Worm (Caenorhabditis elegans) whole organism, L4 larva: ENCODE measurements around the gene T20D4.19.

Source experiments
- F49E8.2 ChIP-seq: sonication (generic microtip); optimal IDR thresholded peaks from 2 replicates; lab custom pipeline; 2016; ENCODE audit warnings: missing compliant biosample characterization, mild to moderate bottlenecking, missing genetic modification characterization, borderline replicate concordance
- T20F7.1 ChIP-seq: fragments of 200-800 bp; sonication (Bioruptor generic); optimal IDR thresholded peaks from 2 replicates; lab custom pipeline; 2018; ENCODE audit warnings: mild to moderate bottlenecking, missing genetic modification characterization, missing compliant biosample characterization
- T26A8.4 ChIP-seq: fragments of 200-800 bp; sonication (Bioruptor generic); IDR thresholded peaks from 2 replicates; pipeline ENCODE4 v1.3.6; 2022; ENCODE audit warnings: missing genetic modification characterization, missing compliant biosample characterization
- Y105C5A.15 ChIP-seq: fragments of 200-800 bp; sonication (Bioruptor generic); IDR thresholded peaks from 2 replicates; pipeline ENCODE4 v1.3.6; 2022; ENCODE audit warnings: missing genetic modification characterization, missing compliant biosample characterization
- aha-1 ChIP-seq: fragments of 150-350 bp; peaks from one replicate; lab custom pipeline; 2014; ENCODE audit warnings: missing biosample characterization, missing genetic modification characterization
- attf-4 ChIP-seq: sonication (generic microtip); optimal IDR thresholded peaks from 3 replicates; lab custom pipeline; 2017; ENCODE audit warnings: missing biosample characterization, missing genetic modification characterization
- ceh-28 ChIP-seq: fragments of 150-350 bp; optimal IDR thresholded peaks from 2 replicates; lab custom pipeline; 2014; ENCODE audit warnings: missing biosample characterization, missing genetic modification reagents, missing genetic modification characterization
- ceh-82 ChIP-seq: sonication (generic microtip); optimal IDR thresholded peaks from 2 replicates; lab custom pipeline; 2017; ENCODE audit warnings: missing biosample characterization, missing genetic modification characterization
- daf-16 ChIP-seq, 3 experiments: sonication (generic microtip); optimal IDR thresholded peaks; 2 replicates each; lab custom pipeline; 2016 to 2017; ENCODE audit warnings: missing genetic modification characterization in 3 of 3, missing genetic modification reagents in 3 of 3, mild to moderate bottlenecking in 2 of 3, missing compliant biosample characterization in 2 of 3, missing biosample characterization in 1 of 3, moderate library complexity in 1 of 3
- daf-19 ChIP-seq: fragments of 200-800 bp; sonication (Bioruptor generic); conservative IDR thresholded peaks from 2 replicates; pipeline ENCODE4 v1.3.6; 2022; ENCODE audit warnings: missing genetic modification characterization, missing compliant biosample characterization
- daf-8 ChIP-seq: fragments of 200-800 bp; sonication (Bioruptor generic); IDR thresholded peaks from 2 replicates; pipeline ENCODE4 v1.3.6; 2022; ENCODE audit warnings: missing genetic modification characterization, missing compliant biosample characterization
- dmd-8 ChIP-seq: fragments of 200-800 bp; sonication (Bioruptor generic); IDR thresholded peaks from 2 replicates; pipeline ENCODE4 v1.3.6; 2022; ENCODE audit warnings: missing genetic modification characterization, missing compliant biosample characterization
- dpl-1 ChIP-seq: fragments of 150-350 bp; optimal IDR thresholded peaks from 2 replicates; lab custom pipeline; 2014; ENCODE audit warnings: missing biosample characterization, missing genetic modification reagents, missing genetic modification characterization
- dve-1 ChIP-seq: sonication (generic microtip); optimal IDR thresholded peaks from 2 replicates; lab custom pipeline; 2017; ENCODE audit warnings: antibody characterized with exemption, mild to moderate bottlenecking, missing genetic modification characterization, missing compliant biosample characterization; ENCODE audit not compliant: insufficient read depth
- fos-1 ChIP-seq: fragments of 150-350 bp; optimal IDR thresholded peaks from 2 replicates; lab custom pipeline; 2014; ENCODE audit warnings: missing biosample characterization, missing genetic modification characterization
- gei-8 ChIP-seq: fragments of 200-800 bp; sonication (Bioruptor generic); optimal IDR thresholded peaks from 2 replicates; lab custom pipeline; 2018; ENCODE audit warnings: mild to moderate bottlenecking, missing genetic modification characterization, missing compliant biosample characterization
- hlh-11 ChIP-seq: fragments of 200-800 bp; sonication (Bioruptor generic); optimal IDR thresholded peaks from 2 replicates; lab custom pipeline; 2018; ENCODE audit warnings: mild to moderate bottlenecking, missing genetic modification characterization, missing compliant biosample characterization
- hlh-30 ChIP-seq: sonication (generic microtip); optimal IDR thresholded peaks from 2 replicates; lab custom pipeline; 2017; ENCODE audit warnings: antibody characterized with exemption, mild to moderate bottlenecking, missing genetic modification characterization, missing compliant biosample characterization; ENCODE audit not compliant: insufficient read depth
- hmg-1.1 ChIP-seq: fragments of 200-800 bp; sonication (Bioruptor generic); IDR thresholded peaks from 2 replicates; pipeline ENCODE4 v1.3.6; 2022; ENCODE audit warnings: missing genetic modification reagents, missing genetic modification characterization, missing compliant biosample characterization
- lin-15B ChIP-seq: fragments of 150-350 bp; sonication (generic microtip); optimal IDR thresholded peaks from 3 replicates; lab custom pipeline; 2014; ENCODE audit warnings: missing biosample characterization, missing genetic modification characterization
- lin-39 ChIP-seq: fragments of 150-350 bp; optimal IDR thresholded peaks from 2 replicates; lab custom pipeline; 2014; ENCODE audit warnings: missing biosample characterization, missing genetic modification reagents, missing genetic modification characterization
- mxl-3 ChIP-seq: fragments of 200-800 bp; sonication (Bioruptor generic); optimal IDR thresholded peaks from 2 replicates; lab custom pipeline; 2018; ENCODE audit warnings: mild to moderate bottlenecking, missing genetic modification characterization, missing compliant biosample characterization
- nhr-10 ChIP-seq: fragments of 150-350 bp; optimal IDR thresholded peaks from 2 replicates; lab custom pipeline; 2014; ENCODE audit warnings: missing biosample characterization, missing genetic modification characterization
- nhr-25 ChIP-seq: sonication (generic microtip); optimal IDR thresholded peaks from 2 replicates; lab custom pipeline; 2017; ENCODE audit warnings: missing genetic modification characterization, mild to moderate bottlenecking, missing compliant biosample characterization, antibody characterized with exemption, moderate library complexity, borderline replicate concordance; ENCODE audit not compliant: insufficient read depth
- nhr-42 ChIP-seq: fragments of 200-800 bp; sonication (Bioruptor generic); IDR thresholded peaks from 2 replicates; pipeline ENCODE4 v1.3.6; 2022; ENCODE audit warnings: missing genetic modification characterization, missing compliant biosample characterization
- nhr-77 ChIP-seq: fragments of 150-350 bp; optimal IDR thresholded peaks from 2 replicates; lab custom pipeline; 2014; ENCODE audit warnings: missing biosample characterization, missing genetic modification characterization
- sdz-12 ChIP-seq: fragments of 200-800 bp; sonication (Bioruptor generic); optimal IDR thresholded peaks from 2 replicates; lab custom pipeline; 2018; ENCODE audit warnings: mild to moderate bottlenecking, missing genetic modification characterization, missing compliant biosample characterization
- set-16 ChIP-seq: fragments of 200-800 bp; sonication (Bioruptor generic); IDR thresholded peaks from 2 replicates; pipeline ENCODE4 v1.3.6; 2022; ENCODE audit warnings: missing genetic modification reagents, missing genetic modification characterization, missing compliant biosample characterization
- tra-1 ChIP-seq: fragments of 200-800 bp; sonication (Bioruptor generic); IDR thresholded peaks from 2 replicates; pipeline ENCODE4 v1.3.6; 2022; ENCODE audit warnings: missing genetic modification reagents, missing genetic modification characterization, missing compliant biosample characterization
- unc-62 ChIP-seq, 3 experiments: fragments of 150-350 bp in 1 of 3; sonication (generic microtip); optimal IDR thresholded peaks in 2 of 3; peaks in 1 of 3; 1 replicate in 1 of 3; 2 replicates in 2 of 3; lab custom pipeline; 2014 to 2017; ENCODE audit warnings: missing biosample characterization in 3 of 3, missing genetic modification characterization in 3 of 3, missing genetic modification reagents in 3 of 3, missing genotype in 1 of 3

The T20D4.19 gene

DNA sequence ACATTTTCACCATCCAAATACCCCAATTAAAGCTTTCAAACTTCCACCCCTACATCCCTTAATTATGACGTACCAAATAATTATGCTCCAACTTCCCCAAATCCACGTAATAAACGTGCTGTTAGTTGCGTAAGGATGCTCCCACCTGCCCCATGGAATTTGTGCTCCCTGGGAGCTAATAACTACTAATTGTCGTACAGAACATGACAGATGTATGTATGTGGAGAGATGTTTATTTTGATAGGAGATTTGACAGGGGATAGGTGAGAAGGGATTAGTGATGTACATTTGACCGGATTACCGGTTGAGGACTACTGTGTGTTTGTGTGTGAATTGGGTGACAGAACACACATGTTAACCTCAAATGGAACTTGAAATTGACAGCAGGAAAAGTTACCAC is 18.4 kb upstream of the T20D4.19 start:
- TF ChIP-seq ceh-82 (tag; lab: Kevin White, UChicago) (no peak), nhr-25 (no peak), hlh-11 (tag; lab: Kevin White, UChicago) (no peak), attf-4 (tag; lab: Kevin White, UChicago) (no peak), daf-8 (GFP tag; lab: Robert Waterston, UW) (no peak), T26A8.4 (no peak), ceh-28 (no peak), fos-1 (tag; lab: Kevin White, UChicago) (no peak), hlh-30 (tag; lab: Kevin White, UChicago) (no peak), dpl-1 (GFP tag; lab: Kevin White, UChicago) (no peak), nhr-42 (GFP tag; lab: Robert Waterston, UW) (no peak), set-16 (GFP tag; lab: Robert Waterston, UW) (no peak), gei-8 (GFP tag; lab: Kevin White, UChicago) (no peak), nhr-77 (tag; lab: Kevin White, UChicago) (no peak), sdz-12 (GFP tag; lab: Kevin White, UChicago) (no peak), mxl-3 (GFP tag; lab: Kevin White, UChicago) (no peak)

DNA sequence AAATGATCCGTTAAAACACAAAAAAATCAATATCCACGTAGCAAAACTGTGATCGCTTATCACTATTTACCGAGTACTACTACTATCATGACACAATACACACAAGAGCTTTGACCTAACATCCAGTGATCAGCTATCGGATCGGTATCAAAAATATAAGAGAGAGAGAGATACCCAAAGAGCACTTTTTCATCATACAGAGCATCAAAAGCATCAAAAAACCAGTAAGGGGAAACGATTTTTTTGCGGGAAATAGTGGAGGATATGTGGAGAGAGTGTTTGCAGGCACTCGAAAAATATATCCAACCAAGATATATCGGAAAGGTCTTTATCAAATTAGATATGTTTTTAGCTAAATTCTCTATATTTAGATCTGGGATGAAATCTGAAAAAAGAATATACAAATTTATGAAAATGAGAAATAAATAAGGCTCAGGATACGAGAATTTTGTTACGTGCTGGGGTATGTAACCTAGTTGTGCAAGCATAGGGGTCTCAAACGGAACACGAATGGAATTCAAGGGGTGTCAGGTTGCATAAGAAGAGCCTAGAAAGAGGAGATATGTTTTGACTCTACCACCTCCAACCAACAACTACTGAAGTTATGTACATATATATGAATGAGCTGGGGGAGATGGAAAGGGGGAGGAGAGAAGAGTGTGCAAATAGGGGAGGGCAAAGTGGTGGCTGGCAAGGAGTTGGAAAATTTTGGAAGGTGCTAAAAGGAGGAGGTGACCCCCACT is 13.8 kb upstream of the T20D4.19 start:
- TF ChIP-seq nhr-10: no peak
- peak in 1 of 2 experiments; percentile 83 for TF ChIP-seq unc-62 (GFP tag; optimal IDR thresholded peaks at IDR 0.05 in 1 of 2; lab: Kevin White, UChicago)
- TF ChIP-seq unc-62 (tag; optimal IDR thresholded peaks at IDR 0.05; lab: Kevin White, UChicago): no peak
- TF ChIP-seq dmd-8 (GFP tag; lab: Robert Waterston, UW): no peak
- TF ChIP-seq T20F7.1 (GFP tag; lab: Kevin White, UChicago): no peak
- no peak for TF ChIP-seq dve-1 (tag; lab: Kevin White, UChicago)

DNA sequence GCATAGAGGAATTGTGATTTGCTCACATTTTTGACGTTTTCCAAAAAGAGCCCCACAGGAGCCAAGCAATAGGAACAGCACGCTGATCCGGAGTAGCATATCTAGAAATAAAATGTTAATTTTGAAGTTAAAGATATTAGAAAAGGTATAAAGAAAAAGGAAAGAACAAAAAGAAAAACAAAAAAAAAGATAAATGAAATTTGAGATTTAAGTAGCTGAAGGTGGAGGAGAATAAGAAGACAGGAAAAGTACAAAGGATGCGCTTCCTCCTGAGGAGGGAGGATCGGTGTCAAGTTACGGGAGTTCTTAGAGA is 13.3 kb upstream of the T20D4.19 start, which contains the start of gene cfz-2:
cfz-2 (minus strand) TSS at position 101 of the 313 bp plus-strand sequence.
- TF ChIP-seq daf-19 (GFP tag; lab: Robert Waterston, UW) (no peak), F49E8.2 (tag; lab: Kevin White, UChicago) (no peak), tra-1 (GFP tag; lab: Robert Waterston, UW) (no peak), nhr-25 (no peak), daf-16 (GFP tag; optimal IDR thresholded peaks at IDR 0.05; lab: Kevin White, UChicago) (no peak), daf-16 (tag; optimal IDR thresholded peaks at IDR 0.05; lab: Kevin White, UChicago) (no peak), hmg-1.1 (GFP tag; lab: Robert Waterston, UW) (no peak)

DNA sequence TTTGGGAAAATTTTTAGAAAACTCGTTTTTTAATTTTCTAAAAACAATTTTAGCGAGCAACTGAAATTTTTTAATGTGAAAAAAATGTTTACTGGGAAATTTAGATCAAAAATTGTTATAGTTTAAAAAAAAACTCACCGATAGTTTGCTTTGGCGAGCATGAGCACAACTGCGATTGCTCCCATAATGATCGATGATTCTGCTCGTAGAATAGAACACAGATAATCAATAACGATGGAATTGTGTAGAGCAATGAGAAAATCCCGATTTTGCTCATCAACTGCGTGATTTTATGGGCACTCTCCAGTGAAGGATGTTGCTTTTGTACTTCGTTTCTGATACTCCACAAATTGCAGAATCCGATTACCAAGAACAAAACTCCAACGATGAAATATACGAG is 11.2 kb upstream of the T20D4.19 start:
- TF ChIP-seq aha-1 (tag; lab: Kevin White, UChicago): peak; percentile 81
- no peak for TF ChIP-seq lin-15B (tag; lab: Kevin White, UChicago)
- TF ChIP-seq, all 104 proteins: peak for 1

DNA sequence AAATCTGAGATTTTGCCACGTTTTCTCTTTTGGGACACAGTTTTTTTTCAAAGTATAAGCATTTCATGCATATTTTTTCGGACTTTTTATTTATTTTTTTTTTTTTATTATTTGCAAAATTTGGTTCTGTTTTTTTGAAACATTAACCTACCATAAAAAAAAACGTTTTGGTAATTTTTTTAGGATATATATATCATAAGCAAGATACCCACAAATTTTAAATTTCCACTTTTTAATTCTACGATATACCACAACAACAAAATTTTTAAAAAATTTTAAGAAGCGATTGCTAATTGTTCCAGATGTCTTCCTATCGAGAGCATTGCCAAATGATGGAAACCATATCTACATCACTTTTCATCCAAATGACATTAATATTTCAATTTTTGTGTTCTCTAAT is 2.7 kb downstream of the T20D4.19 start, which contains the start of gene srab-20:
srab-20 (plus strand) TSS at position 301 of the 400 bp plus-strand sequence.
- TF ChIP-seq Y105C5A.15 (GFP tag; lab: Robert Waterston, UW): no peak
- TF ChIP-seq, all 104 proteins: peak for 0

DNA sequence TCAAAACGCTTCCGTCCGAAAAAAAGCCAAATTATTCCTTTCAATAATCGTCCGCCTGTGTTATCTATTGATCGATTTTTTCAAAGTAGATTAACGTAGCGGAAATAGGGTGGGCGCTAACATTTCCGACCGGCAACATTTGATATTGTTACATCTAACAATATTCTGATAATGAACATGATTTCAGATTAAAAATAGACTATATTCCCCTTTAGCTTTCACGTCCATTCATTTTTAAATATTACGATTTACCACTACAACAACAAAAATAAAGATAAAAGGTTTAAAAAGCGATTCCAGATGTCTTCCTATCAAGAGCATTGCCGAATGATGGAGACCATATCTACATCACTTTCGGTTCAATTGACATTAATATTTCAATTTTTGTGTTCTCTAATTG is 5.4 kb downstream of the T20D4.19 start, which contains the start of gene srab-22:
srab-22 (plus strand) TSS at position 301 of the 400 bp plus-strand sequence.
- TF ChIP-seq unc-62 (GFP tag; optimal IDR thresholded peaks at IDR 0.05 in 1 of 2; lab: Kevin White, UChicago) (peak in 1 of 2 experiments; percentile 14), unc-62 (tag; optimal IDR thresholded peaks at IDR 0.05; lab: Kevin White, UChicago) (no peak), lin-39 (tag; lab: Kevin White, UChicago) (no peak)
